Fruit fly (Drosophila melanogaster) whole organism, embryonic: ENCODE measurements around the gene CG43229.

Experiments used
- CG10209 ChIP-seq: fragments of 200-800 bp; sonication (Bioruptor generic); optimal IDR thresholded peaks from 3 replicates; lab custom pipeline; 2017; ENCODE audit warnings: missing biosample characterization, mild to moderate bottlenecking, missing genetic modification characterization, missing genetic modification reagents
- CG11398 ChIP-seq: fragments of 200-800 bp; sonication (Bioruptor generic); optimal IDR thresholded peaks from 2 replicates; lab custom pipeline; 2016; ENCODE audit warnings: missing biosample characterization, missing genetic modification characterization
- CG12155 ChIP-seq: fragments of 200-800 bp; sonication (Bioruptor generic); optimal IDR thresholded peaks from 3 replicates; lab custom pipeline; 2016; ENCODE audit warnings: missing biosample characterization, missing genetic modification characterization
- CG12769 ChIP-seq: fragments of 200-800 bp; sonication (Bioruptor generic); optimal IDR thresholded peaks from 2 replicates; lab custom pipeline; 2019; ENCODE audit warnings: missing biosample characterization, mild to moderate bottlenecking, missing genetic modification characterization, moderate library complexity
- CG14860 ChIP-seq: fragments of 200-800 bp; sonication (Bioruptor generic); IDR thresholded peaks from 3 replicates; pipeline ENCODE4 v1.3.6; 2022; ENCODE audit warnings: missing biosample characterization, missing genetic modification characterization; ENCODE audit not compliant: partially characterized antibody
- CG1529 ChIP-seq: fragments of 200-800 bp; sonication (Bioruptor generic); optimal IDR thresholded peaks from 3 replicates; lab custom pipeline; 2018; ENCODE audit warnings: missing biosample characterization, missing genetic modification characterization
- CG16813 ChIP-seq: fragments of 200-800 bp; sonication (Bioruptor generic); IDR thresholded peaks from 3 replicates; pipeline ENCODE4 v1.3.6; 2022; ENCODE audit warnings: missing biosample characterization, missing genetic modification characterization; ENCODE audit not compliant: partially characterized antibody
- CG32532 ChIP-seq: fragments of 200-800 bp; sonication (Bioruptor generic); IDR thresholded peaks from 2 replicates; pipeline ENCODE4 v1.3.6; 2022; ENCODE audit warnings: missing biosample characterization, missing genetic modification characterization
- CG4328 ChIP-seq: fragments of 200-800 bp; sonication (Bioruptor generic); optimal IDR thresholded peaks from 3 replicates; lab custom pipeline; 2017; ENCODE audit warnings: missing biosample characterization, missing genetic modification reagents, missing genetic modification characterization
- CG6254 ChIP-seq: fragments of 200-800 bp; sonication (Bioruptor generic); optimal IDR thresholded peaks from 3 replicates; lab custom pipeline; 2017; ENCODE audit warnings: mild to moderate bottlenecking, missing biosample characterization, missing genetic modification reagents, missing genetic modification characterization
- CG6791 ChIP-seq: fragments of 200-800 bp; sonication (Bioruptor generic); IDR thresholded peaks from 3 replicates; pipeline ENCODE4 v1.3.6; 2022; ENCODE audit warnings: missing biosample characterization, missing genetic modification characterization; ENCODE audit not compliant: partially characterized antibody
- CG7963 ChIP-seq: fragments of 200-800 bp; sonication (Bioruptor generic); IDR thresholded peaks from 3 replicates; pipeline ENCODE4 v1.3.6; 2022; ENCODE audit warnings: missing biosample characterization, missing genetic modification characterization; ENCODE audit not compliant: partially characterized antibody
- CG9876 ChIP-seq: fragments of 200-800 bp; sonication (Bioruptor generic); optimal IDR thresholded peaks from 2 replicates; lab custom pipeline; 2016; ENCODE audit warnings: missing biosample characterization, missing genetic modification characterization
- CTCF ChIP-seq: fragments of 200-800 bp; sonication (Bioruptor generic); optimal IDR thresholded peaks from 2 replicates; lab custom pipeline; 2017; ENCODE audit warnings: missing biosample characterization, mild to moderate bottlenecking, missing genetic modification characterization, moderate library complexity
- D19B ChIP-seq: fragments of 200-800 bp; sonication (Bioruptor generic); optimal IDR thresholded peaks from 2 replicates; lab custom pipeline; 2017; ENCODE audit warnings: missing biosample characterization, mild to moderate bottlenecking, missing genetic modification characterization
- ERR ChIP-seq: fragments of 200-800 bp; sonication (Bioruptor generic); optimal IDR thresholded peaks from 2 replicates; lab custom pipeline; 2016; ENCODE audit warnings: missing biosample characterization, missing genetic modification characterization
- HLH3B ChIP-seq: fragments of 200-800 bp; sonication (Bioruptor generic); IDR thresholded peaks from 2 replicates; pipeline ENCODE4 v1.3.6; 2022; ENCODE audit warnings: missing biosample characterization, missing genetic modification characterization
- HLH4C ChIP-seq: fragments of 200-800 bp; sonication (Bioruptor generic); IDR thresholded peaks from 3 replicates; pipeline ENCODE4 v1.3.6; 2022; ENCODE audit warnings: missing biosample characterization, missing genetic modification characterization; ENCODE audit not compliant: partially characterized antibody
- Hr3 ChIP-seq: fragments of 200-800 bp; sonication (Bioruptor generic); optimal IDR thresholded peaks from 3 replicates; lab custom pipeline; 2016; ENCODE audit warnings: missing biosample characterization, missing genetic modification characterization
- MTF-1 ChIP-seq: fragments of 200-800 bp; sonication (Bioruptor generic); optimal IDR thresholded peaks from 2 replicates; lab custom pipeline; 2018; ENCODE audit warnings: missing biosample characterization, mild to moderate bottlenecking, missing genetic modification characterization, borderline replicate concordance
- Meics ChIP-seq: fragments of 200-800 bp; sonication (Bioruptor generic); optimal IDR thresholded peaks from 2 replicates; lab custom pipeline; 2017; ENCODE audit warnings: missing biosample characterization, mild to moderate bottlenecking, missing genetic modification characterization
- Nf-YA ChIP-seq: fragments of 200-800 bp; sonication (Bioruptor generic); IDR thresholded peaks from 2 replicates; pipeline ENCODE4 v1.3.6; 2022; ENCODE audit warnings: missing biosample characterization, missing genetic modification characterization
- Pdp1 ChIP-seq, 2 experiments: fragments of 200-800 bp; sonication (Bioruptor generic); optimal IDR thresholded peaks; 3 replicates each; lab custom pipeline; 2016; ENCODE audit warnings: missing biosample characterization in 2 of 2, missing genetic modification characterization in 2 of 2, mild to moderate bottlenecking in 1 of 2, moderate library complexity in 1 of 2
- Poxn ChIP-seq: fragments of 200-800 bp; sonication (Bioruptor generic); IDR thresholded peaks from 2 replicates; pipeline ENCODE4 v1.3.6; 2022; ENCODE audit warnings: missing biosample characterization, missing genetic modification characterization
- Scr ChIP-seq: fragments of 200-800 bp; sonication (Bioruptor generic); IDR thresholded peaks from 2 replicates; pipeline ENCODE4 v1.3.6; 2022; ENCODE audit warnings: missing biosample characterization, missing genetic modification characterization; ENCODE audit not compliant: partially characterized antibody
- Spps ChIP-seq: fragments of 200-800 bp; sonication (Bioruptor generic); optimal IDR thresholded peaks from 2 replicates; lab custom pipeline; 2018; ENCODE audit warnings: missing biosample characterization, mild to moderate bottlenecking, missing genetic modification characterization
- ato ChIP-seq: fragments of 200-800 bp; sonication (Bioruptor generic); IDR thresholded peaks from 2 replicates; pipeline ENCODE4 v1.3.6; 2022; ENCODE audit warnings: missing biosample characterization, missing genetic modification characterization; ENCODE audit not compliant: partially characterized antibody
- crc ChIP-seq: fragments of 200-800 bp; sonication (Bioruptor generic); optimal IDR thresholded peaks from 2 replicates; lab custom pipeline; 2016; ENCODE audit warnings: missing biosample characterization, missing genetic modification characterization
- dati ChIP-seq: fragments of 200-800 bp; sonication (Bioruptor generic); IDR thresholded peaks from 2 replicates; pipeline ENCODE4 v1.3.6; 2022; ENCODE audit warnings: missing biosample characterization, missing genetic modification characterization
- hb ChIP-seq: fragments of 200-800 bp; sonication (Bioruptor generic); IDR thresholded peaks from 3 replicates; pipeline ENCODE4 v1.3.6; 2022; ENCODE audit warnings: missing biosample characterization, missing genetic modification characterization; ENCODE audit not compliant: partially characterized antibody
- lilli ChIP-seq: fragments of 200-800 bp; sonication (Bioruptor generic); optimal IDR thresholded peaks from 3 replicates; lab custom pipeline; 2016; ENCODE audit warnings: missing biosample characterization, missing genetic modification characterization
- lola ChIP-seq, 3 experiments: fragments of >200 bp in 2 of 3; fragments of 200-800 bp in 1 of 3; sonication (Bioruptor generic) in 1 of 3; optimal IDR thresholded peaks; 2 replicates each; lab custom pipeline; 2017 to 2019; ENCODE audit warnings: missing biosample characterization in 3 of 3, missing genetic modification characterization in 3 of 3, mild to moderate bottlenecking in 1 of 3, moderate library complexity in 1 of 3
- nerfin-2 ChIP-seq: fragments of 200-800 bp; sonication (Bioruptor generic); IDR thresholded peaks from 2 replicates; pipeline ENCODE4 v1.3.6; 2022; ENCODE audit warnings: missing biosample characterization, missing genetic modification characterization; ENCODE audit not compliant: partially characterized antibody
- phol ChIP-seq: fragments of 200-800 bp; sonication (Bioruptor generic); optimal IDR thresholded peaks from 3 replicates; lab custom pipeline; 2018; ENCODE audit warnings: missing biosample characterization, mild to moderate bottlenecking, missing genetic modification characterization, moderate library complexity
- tll ChIP-seq, 2 experiments: fragments of 200-800 bp in 1 of 2; fragments of >200 bp in 1 of 2; sonication (Bioruptor generic) in 1 of 2; optimal IDR thresholded peaks; 2 replicates each; lab custom pipeline; 2017 to 2019; ENCODE audit warnings: missing biosample characterization in 2 of 2, missing genetic modification characterization in 2 of 2, mild to moderate bottlenecking in 1 of 2, moderate library complexity in 1 of 2
- tna ChIP-seq: fragments of 200-800 bp; sonication (Bioruptor generic); IDR thresholded peaks from 2 replicates; pipeline ENCODE4 v1.3.6; 2022; ENCODE audit warnings: missing biosample characterization, missing genetic modification characterization; ENCODE audit not compliant: partially characterized antibody
- vnd ChIP-seq: fragments of 200-800 bp; sonication (Bioruptor generic); IDR thresholded peaks from 3 replicates; pipeline ENCODE4 v1.3.6; 2022; ENCODE audit warnings: missing biosample characterization, missing genetic modification characterization; ENCODE audit not compliant: partially characterized antibody
- wdn ChIP-seq: fragments of 200-800 bp; sonication (Bioruptor generic); IDR thresholded peaks from 2 replicates; pipeline ENCODE4 v1.3.6; 2022; ENCODE audit warnings: missing biosample characterization, missing genetic modification characterization
- zf30C ChIP-seq: fragments of 200-800 bp; sonication (Bioruptor generic); optimal IDR thresholded peaks from 3 replicates; lab custom pipeline; 2018; ENCODE audit warnings: missing biosample characterization, mild to moderate bottlenecking, missing genetic modification characterization

The CG43229 gene

DNA sequence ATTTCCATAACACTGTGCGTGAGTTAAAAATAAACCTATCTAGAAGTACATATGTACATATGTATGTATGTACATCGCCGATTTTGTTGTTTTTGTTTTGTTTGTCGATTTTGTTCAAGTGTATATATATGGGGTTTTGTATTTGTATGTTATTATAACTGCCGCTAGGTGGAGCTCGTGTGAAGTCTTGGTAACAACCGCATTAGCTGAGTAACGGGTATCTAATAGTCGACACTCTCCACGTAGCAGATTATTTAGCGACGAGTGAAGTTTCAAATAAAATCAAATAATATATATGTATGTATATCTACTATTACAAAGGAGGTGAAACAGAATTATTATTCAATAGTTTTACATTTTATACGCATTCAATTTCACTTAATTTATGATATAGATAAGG, 9.0 kb upstream of the CG43229 start:
- TF ChIP-seq CTCF (GFP tag; lab: Kevin White, UChicago) (peak; percentile 87), lilli (GFP tag; lab: Kevin White, UChicago) (no peak), CG16813 (peak; percentile 58), ato (GFP tag; lab: Robert Waterston, UW) (peak; percentile 62; the same call in 1 of the 2 replicates), wdn (GFP tag; lab: Robert Waterston, UW) (no peak), CG4328 (GFP tag; lab: Kevin White, UChicago) (no peak), Hr3 (no peak), CG6254 (GFP tag; lab: Kevin White, UChicago) (no peak), zf30C (GFP tag; lab: Kevin White, UChicago) (peak; percentile 7), tna (GFP tag; lab: Robert Waterston, UW) (peak; percentile 52; the same call in 1 of the 2 replicates), Meics (GFP tag; lab: Kevin White, UChicago) (no peak), Scr (GFP tag; lab: Robert Waterston, UW) (peak; percentile 9; the same call in 1 of the 2 replicates), hb (0 out of 3 replicates have a peak, but pooled peaks have one; percentile 48), D19B (peak; percentile 22), CG11398 (GFP tag; lab: Kevin White, UChicago) (no peak), CG32532 (GFP tag; lab: Robert Waterston, UW) (no peak), CG12769 (tag; lab: Kevin White, UChicago) (no peak), CG14860 (GFP tag; lab: Robert Waterston, UW) (peak; percentile 54; the same call in 1 of the 3 replicates), Poxn (GFP tag; lab: Robert Waterston, UW) (no peak), Nf-YA (GFP tag; lab: Robert Waterston, UW) (no peak), CG6791 (GFP tag; lab: Robert Waterston, UW) (peak; percentile 62; the same call in 2 of the 3 replicates), vnd (GFP tag; lab: Robert Waterston, UW) (peak; percentile 36; the same call in 1 of the 3 replicates), nerfin-2 (GFP tag; lab: Robert Waterston, UW) (0 out of 2 replicates have a peak, but pooled peaks have one; percentile 27), HLH4C (GFP tag; lab: Robert Waterston, UW) (peak; percentile 67), CG12155 (GFP tag; lab: Kevin White, UChicago) (no peak)
- TF ChIP-seq, all 482 proteins: peak for 13

DNA sequence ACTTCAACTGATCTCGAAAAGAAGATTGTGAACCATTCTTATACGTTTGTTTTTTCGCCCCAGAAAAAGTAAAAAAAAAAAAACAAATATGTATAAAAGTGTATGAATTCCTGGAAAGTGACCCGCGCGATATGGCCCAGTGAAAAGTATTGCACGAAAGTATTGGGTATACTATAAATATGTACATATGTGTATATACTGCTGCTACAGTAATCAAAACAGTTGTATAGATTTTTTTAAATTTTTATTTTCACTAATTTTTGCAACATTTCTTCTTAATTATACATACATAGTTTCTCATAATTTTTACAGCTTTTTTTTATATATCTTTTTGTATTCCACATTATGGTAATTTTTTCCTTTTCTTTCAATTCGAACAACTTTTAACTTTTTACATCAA, 8.2 kb upstream of the CG43229 start, which contains the start of gene CG43133:
Gene CG43133 (minus strand): TSS at position 11 of the 400 bp plus-strand sequence.
- no peak for TF ChIP-seq lola (GFP tag; optimal IDR thresholded peaks at IDR 0.05; lab: Kevin White, UChicago)
- TF ChIP-seq dati (GFP tag; lab: Robert Waterston, UW): no peak
- TF ChIP-seq ERR (GFP tag; lab: Kevin White, UChicago): no peak
- no peak for TF ChIP-seq CG1529 (GFP tag; lab: Kevin White, UChicago)
- no peak for TF ChIP-seq CG10209
- no peak for TF ChIP-seq CG7963
- TF ChIP-seq Spps (tag; lab: Kevin White, UChicago): no peak
- no peak for TF ChIP-seq MTF-1 (GFP tag; lab: Kevin White, UChicago)
- no peak for TF ChIP-seq tll (GFP tag; optimal IDR thresholded peaks at IDR 0.05; lab: Kevin White, UChicago)
- TF ChIP-seq crc: no peak
- TF ChIP-seq Pdp1 (GFP tag; optimal IDR thresholded peaks at IDR 0.05; lab: Kevin White, UChicago): no peak
- no peak for TF ChIP-seq phol (tag; lab: Kevin White, UChicago)
- no peak for TF ChIP-seq HLH3B (GFP tag; lab: Robert Waterston, UW)
- no peak for TF ChIP-seq CG9876
